Fruit fly (Drosophila melanogaster): ENCODE results near the gene Acat1.

The Acat1 gene

dm6 chrX:7937588-7938481 is 49.2 kb upstream of the Acat1 start (continued):
- TF ChIP-seq Eip93F (GFP tag; optimal IDR thresholded peaks at IDR 0.05) (no peak), CG34406 (GFP tag; optimal IDR thresholded peaks at IDR 0.05) (peak; percentile 78), Eip78C (GFP tag) (peak; percentile 93), Hr39 (GFP tag; optimal IDR thresholded peaks at IDR 0.05) (peak; percentile 91), CG6276 (GFP tag; optimal IDR thresholded peaks at IDR 0.05) (peak; percentile 89), esn (GFP tag; optimal IDR thresholded peaks at IDR 0.05) (peak; percentile 90), CG8119 (GFP tag; IDR thresholded peaks at IDR 0.05) (peak; percentile 87), CG31627 (GFP tag; optimal IDR thresholded peaks at IDR 0.05) (peak; percentile 87), achi (GFP tag; optimal IDR thresholded peaks at IDR 0.05) (peak; percentile 83), CG11762 (GFP tag; optimal IDR thresholded peaks at IDR 0.05; ENCODE audit: insufficient read depth) (peak; percentile 78), CG6163 (GFP tag; IDR thresholded peaks at IDR 0.05) (peak; percentile 75), Lpt (GFP tag; optimal IDR thresholded peaks at IDR 0.05) (peak; percentile 50), CG11294 (GFP tag; IDR thresholded peaks at IDR 0.05) (peak; percentile 81), CG6808 (GFP tag; optimal IDR thresholded peaks at IDR 0.05) (peak; percentile 78), fd59A (GFP tag; optimal IDR thresholded peaks at IDR 0.05) (peak; percentile 83), eg (GFP tag; IDR thresholded peaks at IDR 0.05) (peak; percentile 81)

dm6 chrX:7935798-7936572 is 47.4 kb upstream of the Acat1 start, which contains the start of gene Ubr3:
Gene Ubr3, plus strand, starts transcription at chrX:7935896.
- TF ChIP-seq lz (GFP tag; optimal IDR thresholded peaks at IDR 0.05) (no peak), fd59A (GFP tag; optimal IDR thresholded peaks at IDR 0.05) (no peak), CG8319 (GFP tag; optimal IDR thresholded peaks at IDR 0.05) (no peak), Lpt (GFP tag; optimal IDR thresholded peaks at IDR 0.05) (no peak), Sox102F (GFP tag; optimal IDR thresholded peaks at IDR 0.05) (no peak), dsx (GFP tag; optimal IDR thresholded peaks at IDR 0.05; ENCODE audit: poor library complexity, severe bottlenecking) (no peak), CG10631 (GFP tag; optimal IDR thresholded peaks at IDR 0.05) (no peak), CG6163 (GFP tag; IDR thresholded peaks at IDR 0.05) (0 out of 3 replicates have a peak, but pooled peaks have one; percentile 23), CG6276 (GFP tag; optimal IDR thresholded peaks at IDR 0.05) (no peak), svp (GFP tag) (peak; percentile 76), fkh (GFP tag; optimal IDR thresholded peaks at IDR 0.05) (peak; percentile 25), Eip78C (GFP tag) (peak; percentile 50), Sox15 (GFP tag; optimal IDR thresholded peaks at IDR 0.05) (no peak), Ets96B (tag; optimal IDR thresholded peaks at IDR 0.05) (no peak), CG31627 (GFP tag; optimal IDR thresholded peaks at IDR 0.05) (peak; percentile 1), CG4318 (GFP tag; optimal IDR thresholded peaks at IDR 0.05) (no peak), Smox (GFP tag; optimal IDR thresholded peaks at IDR 0.05) (no peak), Hr38 (GFP tag; optimal IDR thresholded peaks at IDR 0.05) (no peak), esn (GFP tag; optimal IDR thresholded peaks at IDR 0.05) (peak; percentile 5), CG3919 (GFP tag; optimal IDR thresholded peaks at IDR 0.05) (peak; percentile 8), Hr39 (GFP tag; optimal IDR thresholded peaks at IDR 0.05) (no peak), vri (GFP tag; optimal IDR thresholded peaks at IDR 0.05) (no peak), CG34406 (GFP tag; optimal IDR thresholded peaks at IDR 0.05) (no peak), CG7368 (GFP tag; optimal IDR thresholded peaks at IDR 0.05) (no peak), Eip75B (GFP tag; optimal IDR thresholded peaks at IDR 0.05) (no peak), CG6808 (GFP tag; optimal IDR thresholded peaks at IDR 0.05) (peak; percentile 10), achi (GFP tag; optimal IDR thresholded peaks at IDR 0.05) (no peak), CG15336 (GFP tag; IDR thresholded peaks at IDR 0.05) (no peak), Sox14 (GFP tag; optimal IDR thresholded peaks at IDR 0.05) (peak; percentile 36), acj6 (GFP tag; optimal IDR thresholded peaks at IDR 0.05) (no peak), ss (GFP tag; optimal IDR thresholded peaks at IDR 0.05) (peak; percentile 28 to 47)

All from whole organism, prepupa.